Fruit fly (Drosophila melanogaster): Measurements from ENCODE around the gene IPIP.

DNA sequence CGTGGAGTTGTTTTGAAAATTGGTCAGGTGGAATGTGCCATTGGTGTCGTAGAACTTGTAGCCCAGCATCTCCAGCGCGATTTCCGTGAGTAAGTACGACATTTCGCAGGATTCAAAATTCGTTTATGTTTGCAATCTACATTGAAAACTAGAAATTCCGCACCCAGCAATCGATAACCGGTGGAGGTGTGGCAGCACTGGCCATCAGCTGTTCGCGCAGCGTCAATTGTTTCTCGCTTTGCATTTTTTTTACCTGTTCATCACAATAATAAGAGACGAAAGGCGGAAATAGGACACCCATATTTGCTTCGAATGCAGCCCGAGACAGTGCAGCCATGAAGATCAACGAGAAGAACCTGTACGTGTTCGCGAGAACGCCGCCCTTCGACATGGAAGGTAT lies 740 bp downstream of the IPIP start, which contains the start of the genes CG34179 and slmo:
- TF ChIP-seq EcR (GFP tag; optimal IDR thresholded peaks at IDR 0.05), result no peak
- TF ChIP-seq usp (GFP tag; optimal IDR thresholded peaks at IDR 0.05), result no peak
- TF ChIP-seq psq (optimal IDR thresholded peaks at IDR 0.05), result no peak
- no peak for TF ChIP-seq Dll (optimal IDR thresholded peaks at IDR 0.05)
- no peak for TF ChIP-seq CG8478 (optimal IDR thresholded peaks at IDR 0.05)

All from whole organism.